Worm (Caenorhabditis elegans) whole organism, young adult: Measurements from ENCODE around the gene dpy-10.
A peak's percentile ranks its signal among the peaks of the same experiment; 100 is the strongest.

ENCODE experiments used
- D2030.7 ChIP-seq: fragments of 200-800 bp; sonication (Bioruptor generic); IDR thresholded peaks from 2 replicates; pipeline ENCODE4 v1.3.6; 2022; ENCODE audit warnings: missing genetic modification reagents, missing genetic modification characterization, missing compliant biosample characterization
- F23B12.7 ChIP-seq: sonication (generic microtip); optimal IDR thresholded peaks from 2 replicates; lab custom pipeline; 2017; ENCODE audit warnings: missing genetic modification characterization, mild to moderate bottlenecking, missing compliant biosample characterization, antibody characterized with exemption, moderate library complexity; ENCODE audit not compliant: insufficient read depth
- F55B11.4 ChIP-seq: sonication (generic microtip); optimal IDR thresholded peaks from 2 replicates; lab custom pipeline; 2016; ENCODE audit warnings: missing compliant biosample characterization, missing genetic modification characterization, borderline replicate concordance; ENCODE audit not compliant: insufficient read depth
- K12H6.12 ChIP-seq: fragments of 200-800 bp; sonication (Bioruptor generic); optimal IDR thresholded peaks from 2 replicates; lab custom pipeline; 2018; ENCODE audit warnings: mild to moderate bottlenecking, missing genetic modification characterization, missing compliant biosample characterization
- T07F8.4 ChIP-seq: sonication (generic microtip); optimal IDR thresholded peaks from 2 replicates; lab custom pipeline; 2016; ENCODE audit warnings: mild to moderate bottlenecking, missing genetic modification characterization, moderate library complexity, missing compliant biosample characterization
- Y56A3A.18 ChIP-seq: fragments of 200-800 bp; sonication (Bioruptor generic); IDR thresholded peaks from 2 replicates; pipeline ENCODE4 v1.3.6; 2022; ENCODE audit warnings: missing genetic modification reagents, missing genetic modification characterization, missing compliant biosample characterization
- Y67H2A.10 ChIP-seq: fragments of 200-800 bp; sonication (Bioruptor generic); conservative IDR thresholded peaks from 2 replicates; pipeline ENCODE4 v1.3.6; 2022; ENCODE audit warnings: missing genetic modification reagents, missing genetic modification characterization, missing compliant biosample characterization
- ZK185.1 ChIP-seq: sonication (generic microtip); optimal IDR thresholded peaks from 2 replicates; lab custom pipeline; 2016; ENCODE audit warnings: mild to moderate bottlenecking, missing genetic modification characterization, missing compliant biosample characterization; ENCODE audit not compliant: poor library complexity, severe bottlenecking
- akir-1 ChIP-seq: fragments of 200-800 bp; sonication (Bioruptor generic); optimal IDR thresholded peaks from 2 replicates; lab custom pipeline; 2018; ENCODE audit warnings: mild to moderate bottlenecking, missing genetic modification characterization, moderate library complexity, missing compliant biosample characterization
- ama-1 ChIP-seq, 3 experiments: fragments of 150-350 bp in 1 of 3; sonication (generic microtip) in 2 of 3; optimal IDR thresholded peaks; 2 replicates each; lab custom pipeline; 2014 to 2018; ENCODE audit warnings: missing biosample characterization in 2 of 3, missing genetic modification characterization in 2 of 3, missing genetic modification reagents in 2 of 3
- aptf-3 ChIP-seq: fragments of 200-800 bp; sonication (Bioruptor generic); IDR thresholded peaks from 2 replicates; pipeline ENCODE4 v1.3.6; 2022; ENCODE audit warnings: missing genetic modification characterization, missing compliant biosample characterization
- attf-3 ChIP-seq: fragments of 200-800 bp; sonication (Bioruptor generic); conservative IDR thresholded peaks from 2 replicates; pipeline ENCODE4 v1.3.6; 2022; ENCODE audit warnings: missing genetic modification reagents, missing genetic modification characterization, missing compliant biosample characterization
- attf-5 ChIP-seq: fragments of 200-800 bp; sonication (Bioruptor generic); optimal IDR thresholded peaks from 2 replicates; lab custom pipeline; 2018; ENCODE audit warnings: mild to moderate bottlenecking, missing genetic modification characterization, missing compliant biosample characterization
- bed-2 ChIP-seq: fragments of 200-800 bp; sonication (Bioruptor generic); IDR thresholded peaks from 2 replicates; pipeline ENCODE4 v1.3.6; 2022; ENCODE audit warnings: missing genetic modification reagents, missing genetic modification characterization, missing compliant biosample characterization
- cebp-1 ChIP-seq, 2 experiments: fragments of 200-800 bp in 1 of 2; sonication (Bioruptor generic) in 1 of 2; sonication (generic microtip) in 1 of 2; IDR thresholded peaks in 1 of 2; optimal IDR thresholded peaks in 1 of 2; 2 replicates each; pipeline versions ENCODE4 v1.3.6 to Lab custom; 2017 to 2022; ENCODE audit warnings: missing compliant biosample characterization in 2 of 2, missing genetic modification characterization in 2 of 2, mild to moderate bottlenecking in 1 of 2, missing genetic modification reagents in 1 of 2, moderate library complexity in 1 of 2
- cebp-2 ChIP-seq: fragments of 200-800 bp; sonication (Bioruptor generic); IDR thresholded peaks from 2 replicates; pipeline ENCODE4 v1.3.6; 2022; ENCODE audit warnings: missing genetic modification characterization, missing compliant biosample characterization
- ceh-100 ChIP-seq: fragments of 200-800 bp; sonication (Bioruptor generic); IDR thresholded peaks from 2 replicates; pipeline ENCODE4 v1.3.6; 2022; ENCODE audit warnings: missing genetic modification reagents, missing genetic modification characterization, missing compliant biosample characterization
- ceh-40 ChIP-seq: fragments of 200-800 bp; sonication (Bioruptor generic); IDR thresholded peaks from 2 replicates; pipeline ENCODE4 v1.3.6; 2022; ENCODE audit warnings: missing genetic modification characterization, missing compliant biosample characterization
- ceh-79 ChIP-seq: sonication (generic microtip); optimal IDR thresholded peaks from 2 replicates; lab custom pipeline; 2017; ENCODE audit warnings: mild to moderate bottlenecking, missing genetic modification characterization, missing compliant biosample characterization
- ceh-91 ChIP-seq: fragments of 200-800 bp; sonication (Bioruptor generic); IDR thresholded peaks from 2 replicates; pipeline ENCODE4 v1.3.6; 2022; ENCODE audit warnings: missing genetic modification reagents, missing genetic modification characterization, missing compliant biosample characterization
- dox-1 ChIP-seq: fragments of 200-800 bp; sonication (Bioruptor generic); IDR thresholded peaks from 2 replicates; pipeline ENCODE4 v1.3.6; 2022; ENCODE audit warnings: missing genetic modification reagents, missing genetic modification characterization, missing compliant biosample characterization
- dpff-1 ChIP-seq: sonication (generic microtip); optimal IDR thresholded peaks from 2 replicates; lab custom pipeline; 2017; ENCODE audit warnings: mild to moderate bottlenecking, missing genetic modification characterization, missing compliant biosample characterization
- dpl-1 ChIP-seq: fragments of 150-350 bp; optimal IDR thresholded peaks from 2 replicates; lab custom pipeline; 2014; ENCODE audit warnings: missing biosample characterization, missing genetic modification reagents, missing genetic modification characterization
- efl-1 ChIP-seq: fragments of 150-350 bp; optimal IDR thresholded peaks from 2 replicates; lab custom pipeline; 2014; ENCODE audit warnings: missing biosample characterization, missing genetic modification reagents, missing genetic modification characterization
- egl-44 ChIP-seq: fragments of 200-800 bp; sonication (Bioruptor generic); IDR thresholded peaks from 2 replicates; pipeline ENCODE4 v1.3.6; 2022; ENCODE audit warnings: missing genetic modification reagents, missing genetic modification characterization, missing compliant biosample characterization
- ets-4 ChIP-seq: fragments of 200-800 bp; sonication (Bioruptor generic); optimal IDR thresholded peaks from 2 replicates; lab custom pipeline; 2018; ENCODE audit warnings: mild to moderate bottlenecking, missing genetic modification characterization, missing compliant biosample characterization
- gei-17 ChIP-seq: fragments of 200-800 bp; sonication (Bioruptor generic); optimal IDR thresholded peaks from 2 replicates; lab custom pipeline; 2018; ENCODE audit warnings: mild to moderate bottlenecking, missing genetic modification characterization, missing compliant biosample characterization
- him-1 ChIP-seq: sonication (generic microtip); optimal IDR thresholded peaks from 2 replicates; lab custom pipeline; 2016; ENCODE audit warnings: missing genotype, missing genetic modification reagents, missing genetic modification characterization, missing compliant biosample characterization
- hmg-1.2 ChIP-seq: fragments of 200-800 bp; sonication (Bioruptor generic); IDR thresholded peaks from 2 replicates; pipeline ENCODE4 v1.3.6; 2022; ENCODE audit warnings: missing genetic modification reagents, missing genetic modification characterization, missing compliant biosample characterization
- let-526 ChIP-seq: fragments of 200-800 bp; sonication (Bioruptor generic); IDR thresholded peaks from 2 replicates; pipeline ENCODE4 v1.3.6; 2022; ENCODE audit warnings: missing genetic modification reagents, missing genetic modification characterization, missing compliant biosample characterization
- lin-54 ChIP-seq: fragments of 200-800 bp; sonication (Bioruptor generic); optimal IDR thresholded peaks from 2 replicates; lab custom pipeline; 2018; ENCODE audit warnings: mild to moderate bottlenecking, missing genetic modification characterization, missing compliant biosample characterization
- lsl-1 ChIP-seq: fragments of 200-800 bp; sonication (Bioruptor generic); optimal IDR thresholded peaks from 2 replicates; lab custom pipeline; 2018; ENCODE audit warnings: mild to moderate bottlenecking, missing genetic modification characterization, moderate library complexity, missing compliant biosample characterization
- madf-10 ChIP-seq: sonication (generic microtip); optimal IDR thresholded peaks from 2 replicates; lab custom pipeline; 2016; ENCODE audit warnings: mild to moderate bottlenecking, missing genetic modification characterization, missing compliant biosample characterization
- madf-3 ChIP-seq: fragments of 200-800 bp; sonication (Bioruptor generic); IDR thresholded peaks from 2 replicates; pipeline ENCODE4 v1.3.6; 2022; ENCODE audit warnings: missing genetic modification reagents, missing genetic modification characterization, missing compliant biosample characterization
- madf-6 ChIP-seq: fragments of 200-800 bp; sonication (Bioruptor generic); IDR thresholded peaks from 2 replicates; pipeline ENCODE4 v1.3.6; 2022; ENCODE audit warnings: missing genetic modification reagents, missing genetic modification characterization, missing compliant biosample characterization
- madf-8 ChIP-seq: fragments of 200-800 bp; sonication (Bioruptor generic); conservative IDR thresholded peaks from 2 replicates; pipeline ENCODE4 v1.3.6; 2022; ENCODE audit warnings: missing genetic modification reagents, missing genetic modification characterization, missing compliant biosample characterization
- mel-28 ChIP-seq: sonication (generic microtip); optimal IDR thresholded peaks from 2 replicates; lab custom pipeline; 2016; ENCODE audit warnings: borderline replicate concordance, mild to moderate bottlenecking, missing genetic modification characterization, missing compliant biosample characterization
- nfya-1 ChIP-seq: sonication (generic microtip); optimal IDR thresholded peaks from 2 replicates; lab custom pipeline; 2017; ENCODE audit warnings: antibody characterized with exemption, missing compliant biosample characterization, missing genetic modification characterization, borderline replicate concordance; ENCODE audit not compliant: insufficient read depth
- nfyb-1 ChIP-seq: fragments of 200-800 bp; sonication (Bioruptor generic); IDR thresholded peaks from 2 replicates; pipeline ENCODE4 v1.3.6; 2022; ENCODE audit warnings: missing genetic modification reagents, missing genetic modification characterization, missing compliant biosample characterization
- nhr-179 ChIP-seq: sonication (generic microtip); optimal IDR thresholded peaks from 2 replicates; lab custom pipeline; 2016; ENCODE audit warnings: mild to moderate bottlenecking, missing genetic modification characterization, missing compliant biosample characterization
- nhr-80 ChIP-seq: sonication (generic microtip); optimal IDR thresholded peaks from 2 replicates; lab custom pipeline; 2016; ENCODE audit warnings: missing genetic modification characterization, missing compliant biosample characterization
- rpc-1 ChIP-seq, 2 experiments: fragments of 150-350 bp in 1 of 2; sonication (generic microtip) in 1 of 2; optimal IDR thresholded peaks; 2 replicates each; lab custom pipeline; 2014 to 2018; ENCODE audit warnings: missing biosample characterization in 1 of 2, missing genetic modification characterization in 1 of 2, missing genetic modification reagents in 1 of 2, missing genotype in 1 of 2
- snpc-1.3 ChIP-seq: sonication (generic microtip); optimal IDR thresholded peaks from 2 replicates; lab custom pipeline; 2017; ENCODE audit warnings: missing genetic modification characterization, mild to moderate bottlenecking, missing compliant biosample characterization, antibody characterized with exemption, moderate library complexity, missing genotype, missing genetic modification reagents; ENCODE audit not compliant: insufficient read depth
- sptf-2 ChIP-seq: fragments of 200-800 bp; sonication (Bioruptor generic); optimal IDR thresholded peaks from 2 replicates; lab custom pipeline; 2018; ENCODE audit warnings: mild to moderate bottlenecking, missing genetic modification characterization, missing compliant biosample characterization
- unc-130 ChIP-seq: sonication (generic microtip); optimal IDR thresholded peaks from 2 replicates; lab custom pipeline; 2016; ENCODE audit warnings: missing genetic modification reagents, missing genetic modification characterization, missing compliant biosample characterization
- ztf-18 ChIP-seq: sonication (generic microtip); optimal IDR thresholded peaks from 2 replicates; lab custom pipeline; 2016; ENCODE audit warnings: missing genotype, mild to moderate bottlenecking, missing genetic modification characterization, missing compliant biosample characterization

The dpy-10 gene

ce11 chrII:6741428-6741827 lies 29.4 kb upstream of the dpy-10 start, which contains the start of gene exos-8:
TSS of gene exos-8 (plus strand) at chrII:6741691.
- TF ChIP-seq aptf-3 (no peak), bed-2 (GFP tag; lab: Robert Waterston, UW) (peak; percentile 64; the same call in 1 of the 2 replicates), dox-1 (GFP tag; lab: Robert Waterston, UW) (peak; percentile 57), mel-28 (tag; lab: Kevin White, UChicago) (no peak), nhr-179 (no peak), egl-44 (GFP tag; lab: Robert Waterston, UW) (0 out of 2 replicates have a peak, but pooled peaks have one; percentile 20), D2030.7 (GFP tag; lab: Robert Waterston, UW) (peak; percentile 69; the same call in 1 of the 2 replicates), ZK185.1 (tag; lab: Kevin White, UChicago) (peak; percentile 48), madf-6 (GFP tag; lab: Robert Waterston, UW) (0 out of 2 replicates have a peak, but pooled peaks have one; percentile 16), hmg-1.2 (peak; percentile 41; the same call in 1 of the 2 replicates), ceh-100 (GFP tag; lab: Robert Waterston, UW) (peak; percentile 97), madf-8 (GFP tag; lab: Robert Waterston, UW) (peak; percentile 36; the same call in 1 of the 2 replicates), unc-130 (GFP tag; lab: Kevin White, UChicago) (peak; percentile 71), cebp-2 (GFP tag; lab: Robert Waterston, UW) (no peak), snpc-1.3 (tag; lab: Kevin White, UChicago) (no peak), cebp-1 (GFP tag; IDR thresholded peaks at IDR 0.05; lab: Robert Waterston, UW) (0 out of 2 replicates have a peak, but pooled peaks have one; percentile 14), cebp-1 (tag; optimal IDR thresholded peaks at IDR 0.05; lab: Kevin White, UChicago) (no peak), ceh-79 (tag; lab: Kevin White, UChicago) (no peak), nfya-1 (no peak), him-1 (peak; percentile 12), dpff-1 (tag; lab: Kevin White, UChicago) (no peak), ceh-40 (GFP tag; lab: Robert Waterston, UW) (no peak), ceh-91 (GFP tag; lab: Robert Waterston, UW) (no peak), dpl-1 (GFP tag; lab: Kevin White, UChicago) (peak; percentile 37), efl-1 (peak; percentile 65), let-526 (GFP tag; lab: Robert Waterston, UW) (no peak), ama-1 (optimal IDR thresholded peaks at IDR 0.05; lab: Kevin White, UChicago) (no peak), ama-1 (GFP tag; optimal IDR thresholded peaks at IDR 0.05; lab: Kevin White, UChicago) (no peak), ets-4 (GFP tag; lab: Kevin White, UChicago) (no peak), madf-10 (tag; lab: Kevin White, UChicago) (peak; percentile 50), madf-3 (GFP tag; lab: Robert Waterston, UW) (0 out of 2 replicates have a peak, but pooled peaks have one; percentile 15), Y67H2A.10 (GFP tag; lab: Robert Waterston, UW) (no peak), attf-3 (peak; percentile 65), lin-54 (GFP tag; lab: Kevin White, UChicago) (peak; percentile 40), gei-17 (GFP tag; lab: Kevin White, UChicago) (no peak), K12H6.12 (tag; lab: Kevin White, UChicago) (peak; percentile 32), nhr-80 (tag; lab: Kevin White, UChicago) (peak; percentile 54), F55B11.4 (tag; lab: Kevin White, UChicago) (no peak), attf-5 (GFP tag; lab: Kevin White, UChicago) (peak; percentile 87), lsl-1 (GFP tag; lab: Kevin White, UChicago) (peak; percentile 34), akir-1 (GFP tag; lab: Kevin White, UChicago) (peak; percentile 44), sptf-2 (GFP tag; lab: Kevin White, UChicago) (no peak), T07F8.4 (tag; lab: Kevin White, UChicago) (no peak), ztf-18 (tag; lab: Kevin White, UChicago) (peak; percentile 33), rpc-1 (optimal IDR thresholded peaks at IDR 0.05; lab: Kevin White, UChicago) (no peak), rpc-1 (tag; optimal IDR thresholded peaks at IDR 0.05; lab: Kevin White, UChicago) (no peak), F23B12.7 (tag; lab: Kevin White, UChicago) (peak; percentile 86), nfyb-1 (GFP tag; lab: Robert Waterston, UW) (no peak), Y56A3A.18 (GFP tag; lab: Robert Waterston, UW) (no peak)
